Fruit fly (Drosophila melanogaster): ENCODE measurements around the gene ras.

Gene ras

dm6 chrX:10750676-10751075 lies 6.4 kb downstream of the ras start:
- TF ChIP-seq ssp (GFP tag; IDR thresholded peaks at IDR 0.05) (no peak), E2f2 (GFP tag; IDR thresholded peaks at IDR 0.05) (no peak), bowl (GFP tag; IDR thresholded peaks at IDR 0.05) (no peak), Ets65A (GFP tag) (peak; percentile 84), Med (GFP tag) (peak; percentile 17), pzg (GFP tag; optimal IDR thresholded peaks at IDR 0.05) (no peak), scrt (GFP tag; optimal IDR thresholded peaks at IDR 0.05) (no peak), CG11695 (GFP tag; IDR thresholded peaks at IDR 0.05) (no peak), sob (GFP tag; IDR thresholded peaks at IDR 0.05) (no peak), NC2β (GFP tag; optimal IDR thresholded peaks at IDR 0.05) (no peak), Myb (GFP tag; optimal IDR thresholded peaks at IDR 0.05) (no peak), CG3163 (GFP tag; optimal IDR thresholded peaks at IDR 0.05) (no peak), rib (GFP tag; IDR thresholded peaks at IDR 0.05) (no peak), prd (optimal IDR thresholded peaks at IDR 0.05) (no peak), prd (GFP tag; IDR thresholded peaks at IDR 0.05) (peak; percentile 55; the same call in 2 of the 3 replicates), Usf (GFP tag; optimal IDR thresholded peaks at IDR 0.05) (no peak), CG17568 (GFP tag; optimal IDR thresholded peaks at IDR 0.05) (no peak), Hr78 (GFP tag; optimal IDR thresholded peaks at IDR 0.05) (no peak), fd96Cb (tag; optimal IDR thresholded peaks at IDR 0.05) (no peak), CG18599 (GFP tag; optimal IDR thresholded peaks at IDR 0.05) (peak; percentile 22), CG16813 (GFP tag; IDR thresholded peaks at IDR 0.05; ENCODE audit: partially characterized antibody) (no peak), CG14050 (GFP tag; IDR thresholded peaks at IDR 0.05) (no peak), mam (GFP tag; optimal IDR thresholded peaks at IDR 0.05) (no peak), sens (GFP tag) (peak; percentile 75), bsh (GFP tag; optimal IDR thresholded peaks at IDR 0.05) (peak in 1 of 2 experiments; percentile 10), CG2120 (GFP tag; optimal IDR thresholded peaks at IDR 0.05) (no peak)

- no peak for TF ChIP-seq Xbp1 (GFP tag; optimal IDR thresholded peaks at IDR 0.05)
- no peak for TF ChIP-seq CG9932 (GFP tag; IDR thresholded peaks at IDR 0.05)
- TF ChIP-seq CG10462 (GFP tag; optimal IDR thresholded peaks at IDR 0.05): no peak
- TF ChIP-seq vvl (GFP tag; IDR thresholded peaks at IDR 0.05): no peak
- no peak for TF ChIP-seq ci (GFP tag; IDR thresholded peaks at IDR 0.05)
- TF ChIP-seq Opbp (GFP tag; IDR thresholded peaks at IDR 0.05; ENCODE audit: partially characterized antibody): peak; percentile 15; the same call in 1 of the 3 replicates
- TF ChIP-seq pan (optimal IDR thresholded peaks at IDR 0.05): no peak
- no peak for TF ChIP-seq pan (GFP tag; optimal IDR thresholded peaks at IDR 0.05 in 1 of 2, IDR thresholded peaks at IDR 0.05 in 1 of 2)
- TF ChIP-seq CG13287 (GFP tag; IDR thresholded peaks at IDR 0.05; ENCODE audit: partially characterized antibody): peak; percentile 19; the same call in 1 of the 2 replicates
- TF ChIP-seq CG11504 (tag; optimal IDR thresholded peaks at IDR 0.05): no peak
- no peak for TF ChIP-seq Bteb2 (GFP tag; optimal IDR thresholded peaks at IDR 0.05)
- TF ChIP-seq CG10274 (GFP tag; optimal IDR thresholded peaks at IDR 0.05): no peak
- TF ChIP-seq CG4730 (GFP tag; IDR thresholded peaks at IDR 0.05): no peak
- no peak for TF ChIP-seq ac (GFP tag; optimal IDR thresholded peaks at IDR 0.05)
- peak; percentile 54; the same call in 2 of the 4 replicates for TF ChIP-seq Dll (GFP tag; IDR thresholded peaks at IDR 0.05; ENCODE audit: partially characterized antibody)
- TF ChIP-seq CG13624 (GFP tag; optimal IDR thresholded peaks at IDR 0.05): no peak
- no peak for TF ChIP-seq Ada2b (GFP tag; IDR thresholded peaks at IDR 0.05)
- TF ChIP-seq grn (GFP tag; optimal IDR thresholded peaks at IDR 0.05): no peak
- peak; percentile 36; the same call in 1 of the 2 replicates for TF ChIP-seq Dref (GFP tag; IDR thresholded peaks at IDR 0.05)
- no peak for TF ChIP-seq yki (optimal IDR thresholded peaks at IDR 0.05)
- TF ChIP-seq Atf6 (GFP tag; IDR thresholded peaks at IDR 0.05): no peak
- no peak for TF ChIP-seq fd96Cb (tag; optimal IDR thresholded peaks at IDR 0.05)
- TF ChIP-seq Hand (GFP tag; optimal IDR thresholded peaks at IDR 0.05): no peak
- TF ChIP-seq CG12769 (tag; optimal IDR thresholded peaks at IDR 0.05): no peak
- TF ChIP-seq CG17568 (GFP tag; optimal IDR thresholded peaks at IDR 0.05): no peak
- no peak for TF ChIP-seq fd3F (GFP tag; optimal IDR thresholded peaks at IDR 0.05)
- TF ChIP-seq tna (GFP tag; IDR thresholded peaks at IDR 0.05; ENCODE audit: partially characterized antibody): 0 out of 2 replicates have a peak, but pooled peaks have one; percentile 35
- TF ChIP-seq CG14050 (GFP tag; IDR thresholded peaks at IDR 0.05): no peak
- TF ChIP-seq crol (GFP tag; IDR thresholded peaks at IDR 0.05): no peak
Measured at dm6 chrX:10751777-10752176, 7.5 kb downstream of the ras start.

All from whole organism, embryonic.